Fruit fly (Drosophila melanogaster): ENCODE data around the gene CG3223.

DNA sequence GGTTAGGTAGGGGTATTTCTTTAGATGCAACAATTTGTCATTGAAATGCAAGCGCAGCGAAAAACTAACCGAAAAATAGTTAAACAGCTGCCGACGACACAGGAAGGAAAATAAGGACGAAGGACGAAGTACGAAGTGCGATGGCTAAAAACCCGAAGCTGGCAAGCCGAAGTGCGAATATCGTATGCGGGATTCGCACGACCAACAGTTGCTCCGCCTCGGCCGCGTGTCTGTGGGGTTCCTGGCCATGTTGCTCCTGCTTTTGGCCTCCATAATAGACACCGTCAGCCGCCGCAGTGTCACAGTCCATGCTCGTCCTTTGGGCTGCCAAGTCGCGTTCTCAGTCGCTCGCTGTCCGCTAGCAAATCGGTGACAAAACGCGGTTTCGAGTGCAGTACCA lies 49.8 kb downstream of the CG3223 start, which contains the start of gene mAChR-B:
- TF ChIP-seq Lhr (GFP tag; optimal IDR thresholded peaks at IDR 0.05) (no peak), ATbp (GFP tag; optimal IDR thresholded peaks at IDR 0.05) (no peak), CG4424 (GFP tag; optimal IDR thresholded peaks at IDR 0.05) (no peak), sqz (GFP tag; optimal IDR thresholded peaks at IDR 0.05) (no peak), tll (GFP tag; optimal IDR thresholded peaks at IDR 0.05) (no peak), grau (tag; optimal IDR thresholded peaks at IDR 0.05) (no peak), ci (GFP tag; IDR thresholded peaks at IDR 0.05) (no peak), Neu2 (GFP tag; optimal IDR thresholded peaks at IDR 0.05; ENCODE audit: borderline replicate concordance) (no peak), Jarid2 (GFP tag; optimal IDR thresholded peaks at IDR 0.05) (no peak), hb (GFP tag; IDR thresholded peaks at IDR 0.05; ENCODE audit: partially characterized antibody) (no peak), ssp (GFP tag; IDR thresholded peaks at IDR 0.05) (no peak)
